Worm (Caenorhabditis elegans) whole organism, L4/young adult: ENCODE results near the gene W10C6.2.
"Not testable (repeated sequence)": the region's sequence is repeated elsewhere in the genome, so short reads cannot be mapped to it uniquely, and the experiment has no call there.

Source experiments
- W03F9.2 ChIP-seq: fragments of 150-350 bp; optimal IDR thresholded peaks from 2 replicates; lab custom pipeline; 2014; ENCODE audit warnings: missing biosample characterization, missing genetic modification characterization
- dao-5 ChIP-seq: sonication (generic microtip); optimal IDR thresholded peaks from 2 replicates; lab custom pipeline; 2016; ENCODE audit warnings: missing genotype, missing genetic modification characterization, moderate library complexity, missing compliant biosample characterization
- him-1 ChIP-seq: sonication (generic microtip); optimal IDR thresholded peaks from 2 replicates; lab custom pipeline; 2016; ENCODE audit warnings: missing genotype, missing genetic modification reagents, missing genetic modification characterization, missing compliant biosample characterization

W10C6.2 gene

DNA sequence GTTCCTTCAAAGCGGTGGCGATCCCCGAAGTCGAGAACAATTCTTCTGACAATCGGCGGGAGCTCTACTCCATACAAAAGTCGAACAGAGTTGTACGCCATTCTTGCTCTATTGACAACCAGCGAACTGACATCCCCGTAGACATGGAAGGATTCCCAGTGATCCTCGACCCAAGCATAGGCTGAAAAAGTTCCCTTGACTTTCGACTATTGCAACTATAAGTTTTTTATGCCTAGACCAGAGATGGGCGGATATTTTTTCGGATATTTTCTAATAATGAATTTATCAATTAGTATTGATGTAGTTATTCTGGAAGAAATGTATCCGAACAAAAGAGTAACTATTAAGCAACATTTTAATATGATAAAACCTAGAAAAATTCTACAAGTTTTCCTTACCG, at the start of gene W10C6.2:
Gene W10C6.2, minus strand, starts transcription at position 101 of the 400 bp plus-strand sequence.
- not testable (repeated sequence) for TF ChIP-seq dao-5 (tag; lab: Kevin White, UChicago); W03F9.2; him-1 (tag; lab: Kevin White, UChicago)

- TF ChIP-seq him-1 (tag; lab: Kevin White, UChicago) (no peak), W03F9.2 (peak; percentile 43), dao-5 (tag; lab: Kevin White, UChicago) (no peak)
Observed at ce11 chrII:11167039-11167438, 45.3 kb upstream of the W10C6.2 start.

- TF ChIP-seq dao-5 (tag; lab: Kevin White, UChicago) (no peak), W03F9.2 (no peak), him-1 (tag; lab: Kevin White, UChicago) (no peak)
Observed at ce11 chrII:11166414-11166813, 44.7 kb upstream of the W10C6.2 start.

DNA sequence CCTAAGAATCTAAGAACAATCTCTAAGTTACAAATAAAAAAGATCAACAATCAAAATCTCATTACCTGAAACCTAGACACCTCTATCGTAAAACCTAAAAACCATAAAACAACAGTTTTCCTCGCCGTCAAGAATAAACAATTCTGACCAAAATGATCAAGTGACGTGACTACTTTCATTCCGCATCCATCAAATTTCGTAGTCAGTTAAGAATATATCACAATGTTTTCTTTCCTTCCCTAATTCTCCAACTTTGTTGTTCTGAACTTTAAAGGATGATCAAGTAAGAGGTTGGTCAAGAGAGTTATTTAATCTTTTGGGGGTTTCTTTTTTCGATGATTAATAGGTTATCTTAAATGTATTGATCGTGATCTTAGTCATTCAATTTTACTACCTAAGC, 41.6 kb upstream of the W10C6.2 start:
- TF ChIP-seq him-1 (tag; lab: Kevin White, UChicago), result no peak
- TF ChIP-seq dao-5 (tag; lab: Kevin White, UChicago), result no peak
- no peak for TF ChIP-seq W03F9.2

DNA sequence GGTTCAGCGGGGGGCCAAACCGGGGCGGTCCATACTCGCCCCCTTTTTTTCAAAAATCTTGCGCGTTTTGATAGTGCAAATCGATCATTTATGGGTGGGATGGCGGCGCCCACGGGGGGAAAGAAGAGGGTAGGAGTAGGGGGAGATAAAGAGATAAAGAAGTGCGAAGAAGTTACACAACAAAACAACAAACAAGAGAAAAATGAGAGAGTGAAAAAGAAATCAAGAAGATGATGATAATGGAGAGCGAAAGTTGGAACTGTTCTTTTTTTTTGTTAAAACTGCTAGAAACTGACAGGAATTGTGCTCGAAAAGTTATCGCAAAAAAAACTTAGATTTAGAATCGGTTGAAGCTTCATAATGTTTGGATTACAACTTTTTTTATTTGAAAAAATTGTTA, 40.7 kb upstream of the W10C6.2 start, which contains the start of gene ptr-13:
Gene ptr-13, minus strand, starts transcription at position 92 of the 400 bp plus-strand sequence.
- no peak for TF ChIP-seq W03F9.2
- TF ChIP-seq dao-5 (tag; lab: Kevin White, UChicago), result no peak
- TF ChIP-seq him-1 (tag; lab: Kevin White, UChicago), result no peak

ce11 chrII:11161675-11162074, 40.0 kb upstream of the W10C6.2 start:
- no peak for TF ChIP-seq him-1 (tag; lab: Kevin White, UChicago)
- TF ChIP-seq W03F9.2, result no peak
- no peak for TF ChIP-seq dao-5 (tag; lab: Kevin White, UChicago)

- TF ChIP-seq him-1 (tag; lab: Kevin White, UChicago), result peak; percentile 31
- no peak for TF ChIP-seq W03F9.2
- TF ChIP-seq dao-5 (tag; lab: Kevin White, UChicago), result peak; percentile 35
Observed at ce11 chrII:11157660-11158059, 36.0 kb upstream of the W10C6.2 start.

ce11 chrII:11156160-11156559, 34.5 kb upstream of the W10C6.2 start:
- TF ChIP-seq W03F9.2 (no peak), him-1 (tag; lab: Kevin White, UChicago) (no peak), dao-5 (tag; lab: Kevin White, UChicago) (no peak)

- TF ChIP-seq W03F9.2 (no peak), dao-5 (tag; lab: Kevin White, UChicago) (no peak), him-1 (tag; lab: Kevin White, UChicago) (no peak)
Observed at ce11 chrII:11155400-11155799, 33.7 kb upstream of the W10C6.2 start.

DNA sequence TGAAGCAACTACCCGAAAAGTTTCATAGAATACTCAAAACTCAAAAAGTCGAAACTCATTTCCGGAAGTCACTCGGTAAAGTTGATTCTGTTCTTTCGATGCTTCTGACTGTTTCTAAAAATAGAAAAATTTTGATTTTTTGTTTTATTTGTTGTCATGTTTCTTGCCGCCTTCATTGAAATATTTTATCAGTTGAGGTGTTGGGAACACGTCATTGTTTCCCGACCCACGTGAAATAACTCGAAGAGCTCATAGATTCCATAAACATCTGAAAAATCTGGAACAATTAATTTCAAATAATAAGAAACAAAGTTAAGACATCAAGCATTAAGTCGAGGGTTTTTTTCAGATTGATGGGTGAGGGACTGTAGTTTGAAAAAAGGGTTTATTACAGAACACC, 33.3 kb upstream of the W10C6.2 start:
- no peak for TF ChIP-seq him-1 (tag; lab: Kevin White, UChicago)
- no peak for TF ChIP-seq W03F9.2
- TF ChIP-seq dao-5 (tag; lab: Kevin White, UChicago), result no peak

ce11 chrII:11153800-11154199, 32.1 kb upstream of the W10C6.2 start:
- TF ChIP-seq W03F9.2 (no peak), him-1 (tag; lab: Kevin White, UChicago) (no peak)

- no peak for TF ChIP-seq dao-5 (tag; lab: Kevin White, UChicago)
- no peak for TF ChIP-seq him-1 (tag; lab: Kevin White, UChicago)
- TF ChIP-seq W03F9.2, result no peak
Observed at ce11 chrII:11153080-11153479, 31.4 kb upstream of the W10C6.2 start.

DNA sequence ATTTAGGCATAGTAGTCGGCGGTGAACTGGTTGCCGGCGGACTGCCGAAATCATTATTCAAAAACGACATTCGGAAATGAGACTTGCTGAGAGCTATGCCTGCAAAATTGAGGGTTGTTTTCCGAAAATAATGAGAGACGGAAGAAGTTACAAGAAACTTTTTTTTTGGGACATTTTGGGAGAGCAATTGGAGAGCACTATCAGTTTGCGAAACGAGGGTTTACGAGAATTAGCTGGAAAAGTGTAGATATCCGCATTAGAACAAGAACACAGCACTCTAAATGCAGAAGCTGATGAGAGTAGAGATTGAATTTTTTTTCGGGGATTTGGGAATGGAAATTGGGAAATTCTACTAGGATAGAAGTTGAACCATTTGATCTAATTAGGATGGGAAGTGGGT, 30.8 kb upstream of the W10C6.2 start, which contains the start of gene pqm-1:
Gene pqm-1, minus strand, starts transcription at position 101 of the 400 bp plus-strand sequence.
- TF ChIP-seq W03F9.2 (no peak), dao-5 (tag; lab: Kevin White, UChicago) (no peak), him-1 (tag; lab: Kevin White, UChicago) (no peak)

DNA sequence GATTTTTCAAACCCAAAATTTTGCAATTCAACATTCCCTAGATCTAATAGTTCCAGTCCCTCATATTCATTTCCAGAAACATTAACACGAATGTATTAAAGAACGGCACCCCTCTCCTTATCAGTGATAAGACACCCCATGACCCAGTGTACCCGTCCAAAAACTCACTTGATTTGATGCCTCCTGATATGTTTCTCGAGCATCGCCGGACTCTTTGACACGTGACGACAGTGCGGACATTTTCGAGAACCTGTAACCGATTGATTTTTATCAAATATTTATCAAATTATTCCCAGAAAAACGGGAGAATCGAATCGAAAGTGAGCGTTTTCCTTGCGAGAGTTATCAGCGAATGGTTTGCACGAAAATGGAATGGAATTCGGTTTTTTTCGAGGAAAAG, 29.3 kb upstream of the W10C6.2 start:
- no peak for TF ChIP-seq dao-5 (tag; lab: Kevin White, UChicago)
- no peak for TF ChIP-seq him-1 (tag; lab: Kevin White, UChicago)
- TF ChIP-seq W03F9.2, result no peak
